Worm (Caenorhabditis elegans) whole organism, L4/young adult: ENCODE measurements around the gene B0228.6.

Source experiments
- W03F9.2 ChIP-seq: fragments of 150-350 bp; optimal IDR thresholded peaks from 2 replicates; lab custom pipeline; 2014; ENCODE audit warnings: missing biosample characterization, missing genetic modification characterization
- dao-5 ChIP-seq: sonication (generic microtip); optimal IDR thresholded peaks from 2 replicates; lab custom pipeline; 2016; ENCODE audit warnings: missing genotype, missing genetic modification characterization, moderate library complexity, missing compliant biosample characterization
- him-1 ChIP-seq: sonication (generic microtip); optimal IDR thresholded peaks from 2 replicates; lab custom pipeline; 2016; ENCODE audit warnings: missing genotype, missing genetic modification reagents, missing genetic modification characterization, missing compliant biosample characterization

- TF ChIP-seq him-1 (tag; lab: Kevin White, UChicago) (no peak), W03F9.2 (no peak), dao-5 (tag; lab: Kevin White, UChicago) (no peak)
These were observed 17.4 kb upstream of the B0228.6 start, which contains the start of gene C06A8.6 for ce11 chrII:7772411-7772810.
